Worm (Caenorhabditis elegans): ENCODE measurements around the gene mig-6.

- no peak for TF ChIP-seq blmp-1 (tag; optimal IDR thresholded peaks at IDR 0.05)
- no peak for TF ChIP-seq mep-1 (tag; optimal IDR thresholded peaks at IDR 0.05)
- no peak for TF ChIP-seq nhr-76 (tag; optimal IDR thresholded peaks at IDR 0.05)
- no peak for TF ChIP-seq ceh-43 (GFP tag; optimal IDR thresholded peaks at IDR 0.05)
- no peak for TF ChIP-seq M03D4.4 (tag; optimal IDR thresholded peaks at IDR 0.05)
- TF ChIP-seq snpc-4 (tag; optimal IDR thresholded peaks at IDR 0.05) = no peak
- no peak for TF ChIP-seq nhr-237 (tag; optimal IDR thresholded peaks at IDR 0.05)
- no peak for TF ChIP-seq flh-1 (GFP tag; optimal IDR thresholded peaks at IDR 0.05)
- no peak for TF ChIP-seq nhr-28 (tag; optimal IDR thresholded peaks at IDR 0.05)
- TF ChIP-seq lsy-2 (tag; optimal IDR thresholded peaks at IDR 0.05) = no peak
- TF ChIP-seq unc-62 (GFP tag; optimal IDR thresholded peaks at IDR 0.05) = no peak
These were observed 23.5 kb upstream of the mig-6 start for ce11 chrV:7803563-7803962.

All from whole organism, mixed stage, embryonic.